Worm (Caenorhabditis elegans) whole organism, dauer: ENCODE results near the gene seip-1.
"Not testable (repeated sequence)": the region's sequence is repeated elsewhere in the genome, so short reads cannot be mapped to it uniquely, and the experiment has no call there.

Source experiments
- unc-62 ChIP-seq: sonication (generic microtip); optimal IDR thresholded peaks from 2 replicates; lab custom pipeline; 2017; ENCODE audit warnings: missing biosample characterization, missing genetic modification reagents, missing genetic modification characterization

seip-1 gene

ce11 chrV:6043275-6044271 is 9.5 kb downstream of the seip-1 start, which contains the start of gene cpi-2:
cpi-2 (plus strand) TSS chrV:6044062.
- no peak for TF ChIP-seq unc-62 (GFP tag; lab: Kevin White, UChicago)

ce11 chrV:6041375-6041774 is 11.7 kb downstream of the seip-1 start, which contains the start of gene R01B10.2:
R01B10.2 (minus strand) TSS chrV:6041475.
- TF ChIP-seq unc-62 (GFP tag; lab: Kevin White, UChicago), result no peak

ce11 chrV:6038405-6039151 is 14.5 kb downstream of the seip-1 start, which contains the start of gene F29G9.1:
F29G9.1 (plus strand) TSS chrV:6039101.
- TF ChIP-seq unc-62 (GFP tag; lab: Kevin White, UChicago), result not testable (repeated sequence)

- TF ChIP-seq unc-62 (GFP tag; lab: Kevin White, UChicago), result no peak
Observed at ce11 chrV:6036547-6036946, 16.5 kb downstream of the seip-1 start.

- TF ChIP-seq unc-62 (GFP tag; lab: Kevin White, UChicago), result no peak
Observed at ce11 chrV:6034714-6035113, 18.3 kb downstream of the seip-1 start, which contains the start of gene dhs-17. dhs-17 (minus strand) TSS chrV:6034814.

ce11 chrV:6033512-6033911 is 19.5 kb downstream of the seip-1 start:
- no peak for TF ChIP-seq unc-62 (GFP tag; lab: Kevin White, UChicago)

- no peak for TF ChIP-seq unc-62 (GFP tag; lab: Kevin White, UChicago)
Observed at ce11 chrV:6031585-6031984, 21.5 kb downstream of the seip-1 start.

ce11 chrV:6030559-6030975 is 22.5 kb downstream of the seip-1 start:
- TF ChIP-seq unc-62 (GFP tag; lab: Kevin White, UChicago), result no peak

ce11 chrV:6022076-6022475 is 31.0 kb downstream of the seip-1 start:
- no peak for TF ChIP-seq unc-62 (GFP tag; lab: Kevin White, UChicago)

ce11 chrV:6018944-6019450 is 34.0 kb downstream of the seip-1 start, which contains the start of gene picc-1:
picc-1 (plus strand) TSS chrV:6018994.
- no peak for TF ChIP-seq unc-62 (GFP tag; lab: Kevin White, UChicago)

ce11 chrV:6017630-6018029 is 35.4 kb downstream of the seip-1 start, which contains the start of the genes rpt-2 and aps-1:
rpt-2 (minus strand) TSS chrV:6017669.
aps-1 (plus strand) TSS chrV:6017970.
- TF ChIP-seq unc-62 (GFP tag; lab: Kevin White, UChicago), result no peak

ce11 chrV:6016097-6016496 is 36.9 kb downstream of the seip-1 start:
- TF ChIP-seq unc-62 (GFP tag; lab: Kevin White, UChicago), result no peak

- TF ChIP-seq unc-62 (GFP tag; lab: Kevin White, UChicago), result no peak
Observed at ce11 chrV:6015546-6016089, 37.4 kb downstream of the seip-1 start.

ce11 chrV:6012401-6012800 is 40.6 kb downstream of the seip-1 start:
- TF ChIP-seq unc-62 (GFP tag; lab: Kevin White, UChicago), result no peak

ce11 chrV:6010642-6011041 is 42.4 kb downstream of the seip-1 start:
- TF ChIP-seq unc-62 (GFP tag; lab: Kevin White, UChicago), result no peak
